Fruit fly (Drosophila melanogaster) ovary, adult (tissue): ENCODE data around the gene CG3294.
A peak's percentile ranks its signal among the peaks of the same experiment; 100 is the strongest.

ENCODE experiments used
- CG17801 ChIP-seq: fragments of 200-800 bp; optimal IDR thresholded peaks from 2 replicates; lab custom pipeline; 2019; ENCODE audit warnings: missing biosample characterization, mild to moderate bottlenecking, missing genetic modification characterization, moderate library complexity; ENCODE audit not compliant: partially characterized antibody

The CG3294 gene

DNA sequence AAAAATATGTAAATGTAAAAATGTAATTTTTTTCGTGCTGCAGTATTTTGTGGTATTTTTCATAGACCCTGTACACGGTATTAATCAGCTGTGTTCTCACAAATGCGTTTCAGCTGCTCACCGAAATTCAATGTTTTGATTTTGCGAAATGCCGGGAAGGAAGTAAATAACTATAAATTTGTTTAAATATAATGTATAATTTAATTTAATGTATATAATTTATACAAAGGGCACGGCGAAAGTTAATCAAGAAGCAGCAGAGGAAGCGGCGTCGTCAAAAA, at the start of gene CG3294:
Gene CG3294, plus strand, starts transcription at position 26 of the 281 bp plus-strand sequence.
- TF ChIP-seq CG17801 (GFP tag; lab: Kevin White, UChicago) = no peak

DNA sequence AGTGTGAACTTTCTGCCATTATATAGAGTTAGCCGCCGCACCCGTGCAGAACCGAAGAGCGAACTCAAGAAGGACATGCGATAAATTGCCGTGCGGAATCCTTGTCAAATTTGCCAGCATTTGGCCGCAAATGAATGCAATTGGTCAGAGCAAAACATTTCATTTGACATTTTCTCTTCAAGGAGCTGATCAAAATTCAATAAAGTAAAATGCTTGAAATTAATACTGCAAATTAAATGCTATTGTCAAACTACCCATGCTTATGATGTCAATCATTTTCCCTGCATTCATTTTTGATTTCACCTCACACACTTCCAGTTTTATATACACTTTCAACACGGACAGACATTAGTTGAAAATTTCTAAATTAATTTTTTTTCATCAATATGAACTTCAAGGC, 31.8 kb upstream of the CG3294 start, which contains the start of gene CG42523:
Gene CG42523, plus strand, starts transcription at position 301 of the 400 bp plus-strand sequence.
- no peak for TF ChIP-seq CG17801 (GFP tag; lab: Kevin White, UChicago)

DNA sequence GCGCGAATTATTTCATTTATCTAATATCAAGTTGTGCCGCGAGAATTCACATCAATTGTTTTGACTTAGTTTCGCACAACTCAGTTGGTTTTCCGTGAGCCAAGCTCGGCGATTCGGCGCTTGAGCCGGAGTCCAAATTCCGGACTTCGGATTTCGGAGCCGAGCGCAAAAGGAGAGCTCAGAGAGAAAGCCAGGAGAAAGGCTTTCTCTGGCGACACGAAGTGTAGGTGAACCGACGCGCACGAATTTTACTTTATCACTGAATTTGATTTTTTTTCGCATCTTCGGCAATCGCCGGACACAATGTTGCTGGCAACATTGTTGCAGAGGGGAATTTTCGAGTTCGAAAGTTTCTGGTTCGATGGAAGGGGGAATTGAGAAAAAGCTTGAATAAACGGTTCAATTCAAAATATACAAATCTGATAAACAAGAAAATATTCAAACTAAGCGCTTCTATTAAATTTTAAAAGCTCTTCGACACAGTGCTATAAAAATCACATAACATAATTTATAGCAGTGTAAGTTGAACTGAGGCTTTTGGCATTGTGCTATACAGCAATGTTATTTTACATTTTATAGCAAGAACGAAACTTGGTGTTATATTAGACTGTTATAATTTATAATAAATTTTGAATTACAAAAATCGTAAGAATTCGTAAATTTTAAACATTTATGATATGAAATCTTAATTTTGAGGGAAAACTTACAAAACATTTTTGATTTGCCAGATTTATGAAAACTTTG, 397 bp upstream of the CG3294 start, which contains the start of gene fipi:
Gene fipi, minus strand, starts transcription at position 265 of the 744 bp plus-strand sequence.
- TF ChIP-seq CG17801 (GFP tag; lab: Kevin White, UChicago) = no peak

DNA sequence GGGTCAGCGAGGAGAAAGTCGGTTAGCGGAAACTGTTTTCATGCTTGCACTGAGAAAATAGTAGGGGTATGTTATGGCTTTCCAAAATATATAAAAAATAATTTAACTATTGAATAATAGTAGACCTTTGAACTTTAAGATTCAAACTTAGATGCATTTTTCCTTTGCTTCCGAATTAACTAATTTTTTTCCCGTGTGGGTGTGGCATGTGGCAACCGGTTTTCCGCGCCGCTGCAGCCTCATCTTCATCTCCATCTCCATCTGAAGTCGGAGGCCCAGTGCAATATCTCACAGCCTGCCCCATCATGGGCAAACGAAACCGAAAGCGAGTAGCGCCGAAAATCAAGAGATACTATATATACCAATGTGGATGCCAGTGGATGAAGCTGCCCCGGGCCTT, 3.3 kb downstream of the CG3294 start:
- TF ChIP-seq CG17801 (GFP tag; lab: Kevin White, UChicago) = no peak

DNA sequence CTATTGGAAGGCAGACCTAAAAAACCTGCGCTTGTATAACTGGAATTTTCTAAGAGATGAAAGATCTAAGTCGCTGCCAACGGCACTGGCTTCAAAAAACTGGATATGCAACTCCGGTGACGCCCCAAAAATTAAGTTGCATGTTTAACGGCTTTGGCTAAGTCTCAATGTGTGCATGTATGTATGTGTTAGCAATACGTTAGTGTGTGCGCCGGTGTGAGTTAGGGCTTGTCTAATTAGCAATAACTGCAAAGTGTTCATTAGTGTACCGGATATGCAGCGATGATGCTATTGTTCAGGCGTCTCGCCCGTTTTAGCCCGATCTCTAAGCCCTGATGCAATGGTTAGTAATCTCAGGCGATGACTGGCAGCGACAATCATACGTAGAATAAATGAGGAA, 4.5 kb downstream of the CG3294 start:
- TF ChIP-seq CG17801 (GFP tag; lab: Kevin White, UChicago) = no peak

DNA sequence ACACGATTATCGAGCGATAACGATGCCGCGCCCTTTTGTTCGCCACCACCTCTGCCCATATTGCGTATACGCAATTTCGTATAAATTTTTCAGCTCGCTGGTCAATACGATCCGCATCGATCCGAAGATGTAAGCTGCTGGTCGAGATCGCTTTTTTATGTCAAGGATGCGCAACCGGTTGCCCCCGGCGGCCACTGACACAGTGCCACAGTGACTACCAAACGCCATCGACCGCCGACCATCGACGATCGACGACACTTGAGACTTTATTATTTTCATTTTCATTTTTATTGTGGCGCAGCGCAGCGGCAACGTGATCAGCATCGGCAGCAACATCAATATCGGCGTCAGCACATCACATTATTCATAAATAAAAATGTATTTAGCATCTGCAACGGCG, 5.7 kb downstream of the CG3294 start:
- no peak for TF ChIP-seq CG17801 (GFP tag; lab: Kevin White, UChicago)

DNA sequence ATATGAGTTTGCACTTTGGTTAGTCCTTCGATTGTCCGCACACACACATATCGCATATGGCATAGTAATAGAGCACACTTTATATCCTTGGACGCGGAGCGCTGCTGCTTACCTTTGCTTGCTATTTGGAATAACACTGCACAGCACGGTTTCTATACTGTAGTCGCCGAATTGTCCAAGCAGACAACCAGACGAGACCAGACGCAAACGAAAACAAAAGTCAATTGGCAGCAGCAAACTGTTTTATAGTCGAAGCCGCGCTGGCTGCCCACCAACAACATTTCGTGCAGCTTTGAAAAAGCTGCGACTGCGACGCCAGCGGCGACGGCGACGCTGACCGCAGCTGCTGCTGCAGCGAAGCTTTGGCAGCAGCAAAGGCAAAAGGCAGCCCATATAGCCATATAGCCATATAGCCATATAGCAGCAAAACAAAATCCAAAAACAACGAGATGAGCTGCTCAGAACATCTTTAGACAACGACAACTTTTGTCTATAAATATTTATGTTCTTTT, 7.4 kb downstream of the CG3294 start, which contains the start of gene slf:
Gene slf, minus strand, starts transcription at position 219 of the 512 bp plus-strand sequence.
- no peak for TF ChIP-seq CG17801 (GFP tag; lab: Kevin White, UChicago)

DNA sequence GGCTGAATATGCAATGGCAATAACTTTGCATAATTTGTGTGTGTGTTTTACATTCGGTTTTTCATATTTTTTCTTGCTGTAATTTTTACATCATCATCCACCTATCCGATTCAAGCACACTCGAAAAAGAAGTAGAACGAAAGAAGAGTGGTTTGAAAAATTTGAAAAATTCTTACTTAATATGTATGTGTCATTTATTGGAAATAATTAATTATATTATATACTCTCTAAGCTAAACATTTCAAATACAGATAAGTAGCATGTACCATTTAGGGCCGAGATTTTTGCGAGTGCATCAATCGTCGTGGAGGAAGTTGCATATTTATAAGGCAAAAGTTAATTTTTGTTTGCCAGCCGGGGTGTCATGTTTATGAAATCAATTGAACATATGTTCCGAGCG, 11.8 kb downstream of the CG3294 start:
- TF ChIP-seq CG17801 (GFP tag; lab: Kevin White, UChicago) = no peak

DNA sequence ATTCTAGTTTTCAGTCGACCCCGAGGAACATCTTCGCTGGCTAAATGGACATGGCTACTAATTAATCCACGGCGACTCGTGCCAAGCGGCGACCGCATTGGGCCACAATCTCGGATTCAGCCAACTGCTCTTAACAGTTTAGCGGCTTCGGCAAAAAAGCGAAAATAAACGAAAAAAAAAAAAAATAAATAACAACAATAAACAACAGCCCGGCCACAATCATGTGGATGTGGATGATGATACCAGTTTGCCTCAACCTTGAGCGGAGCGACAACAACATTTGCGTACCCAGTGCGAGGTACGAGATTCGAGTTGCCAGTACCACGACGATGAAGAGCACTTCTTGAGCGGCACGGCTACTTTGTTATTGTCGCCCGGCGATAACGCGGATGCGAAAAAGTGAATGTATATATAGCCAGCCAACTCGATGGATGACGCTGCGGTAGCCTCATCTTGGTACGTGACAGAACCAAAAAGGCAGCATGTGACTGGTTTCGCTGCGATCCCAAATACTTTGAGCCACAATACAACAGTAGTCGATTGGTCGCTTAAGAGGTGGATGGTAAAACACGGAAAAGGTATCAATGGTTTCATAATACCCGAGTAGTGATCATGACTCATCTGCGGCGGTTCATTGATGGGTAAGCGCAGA, 13.7 kb downstream of the CG3294 start:
- TF ChIP-seq CG17801 (GFP tag; lab: Kevin White, UChicago) = no peak

DNA sequence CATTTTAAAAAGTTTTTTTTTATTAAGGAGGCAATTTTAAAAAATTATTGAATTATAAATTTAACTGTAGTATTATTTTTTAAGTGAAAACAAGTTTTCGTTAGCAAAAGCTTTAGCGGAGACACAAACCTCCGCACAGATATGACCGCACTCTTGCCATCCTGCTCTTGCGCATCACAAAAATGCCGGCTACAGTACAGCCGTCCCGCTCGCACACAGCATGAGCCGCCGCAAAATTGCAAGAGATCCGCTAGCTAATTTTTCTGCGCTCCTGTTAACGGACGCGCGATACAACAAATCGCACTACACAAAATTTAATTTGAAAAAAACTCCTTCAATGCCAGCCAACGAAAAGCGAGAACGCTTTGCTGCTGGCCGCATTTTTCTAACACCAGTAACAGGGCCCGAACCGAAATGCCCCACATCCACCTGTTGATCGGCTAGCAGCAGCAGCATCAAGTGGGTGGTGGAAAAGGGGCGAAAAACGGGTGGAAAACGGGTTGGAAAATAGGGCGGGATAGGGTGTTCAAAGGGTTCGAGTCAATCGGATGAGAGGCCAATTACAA, 15.8 kb downstream of the CG3294 start:
- peak; percentile 62 for TF ChIP-seq CG17801 (GFP tag; lab: Kevin White, UChicago)

DNA sequence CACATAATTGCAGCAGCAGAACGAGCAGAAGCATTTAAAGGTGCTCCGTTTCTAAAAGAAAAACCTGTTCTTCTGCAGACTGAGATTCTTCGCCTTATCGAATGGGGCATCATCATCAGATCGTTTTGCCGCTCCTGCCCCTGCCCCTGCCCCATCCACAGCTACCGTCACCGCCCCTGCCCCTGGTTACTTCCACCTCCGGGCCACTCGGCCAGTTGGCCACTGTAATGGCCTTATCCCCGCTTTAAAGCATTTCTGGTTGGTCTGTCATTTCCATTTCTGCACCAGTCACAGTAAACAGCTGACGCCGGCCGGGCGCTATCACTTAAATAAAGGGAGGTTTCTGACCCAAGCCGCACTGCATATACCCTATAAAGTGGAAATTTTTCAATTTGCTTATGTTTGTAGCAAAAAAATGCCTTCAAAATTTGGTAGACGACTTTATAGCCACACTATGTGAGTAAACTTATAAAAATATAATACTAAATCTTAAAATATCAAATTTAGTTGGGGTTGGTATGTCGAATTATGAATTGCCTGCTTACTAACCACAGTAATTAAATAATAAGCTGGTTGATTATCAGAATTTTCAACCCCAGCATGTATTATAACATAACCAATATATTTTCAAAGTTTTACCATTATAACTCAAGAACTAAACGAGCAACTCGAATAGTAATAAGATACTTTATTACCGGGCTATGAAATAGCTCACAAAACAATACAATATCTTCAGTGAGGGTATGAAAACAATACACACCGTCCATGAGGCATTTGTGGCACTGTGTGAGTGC, 16.5 kb downstream of the CG3294 start:
- TF ChIP-seq CG17801 (GFP tag; lab: Kevin White, UChicago) = no peak

DNA sequence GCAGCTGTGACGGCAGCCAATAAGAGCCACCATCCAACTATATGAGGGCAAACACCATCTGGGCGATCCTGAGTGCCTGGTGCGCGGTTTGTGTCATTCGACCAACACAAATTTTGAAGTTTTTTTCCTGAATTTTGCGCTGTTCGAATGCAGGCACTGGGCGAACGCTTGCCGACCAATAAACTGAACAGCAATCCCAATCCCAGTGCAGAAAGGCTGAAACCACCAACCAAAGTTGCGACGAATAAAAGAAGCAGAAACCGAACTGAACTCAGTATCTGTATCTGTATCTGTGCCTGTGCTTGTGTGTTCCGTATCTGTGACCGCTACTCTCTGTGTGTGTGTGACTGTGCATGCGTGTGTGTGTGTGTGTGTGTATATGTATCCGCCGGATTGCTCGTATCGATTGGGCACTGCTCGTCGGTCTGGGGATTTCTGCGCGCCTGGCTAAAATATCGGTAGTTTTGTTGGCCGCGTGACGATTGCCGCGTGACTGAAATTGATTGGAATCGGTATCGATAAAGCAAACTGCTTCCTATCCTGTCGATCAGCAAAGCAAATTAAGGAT, 17.2 kb downstream of the CG3294 start:
- no peak for TF ChIP-seq CG17801 (GFP tag; lab: Kevin White, UChicago)

DNA sequence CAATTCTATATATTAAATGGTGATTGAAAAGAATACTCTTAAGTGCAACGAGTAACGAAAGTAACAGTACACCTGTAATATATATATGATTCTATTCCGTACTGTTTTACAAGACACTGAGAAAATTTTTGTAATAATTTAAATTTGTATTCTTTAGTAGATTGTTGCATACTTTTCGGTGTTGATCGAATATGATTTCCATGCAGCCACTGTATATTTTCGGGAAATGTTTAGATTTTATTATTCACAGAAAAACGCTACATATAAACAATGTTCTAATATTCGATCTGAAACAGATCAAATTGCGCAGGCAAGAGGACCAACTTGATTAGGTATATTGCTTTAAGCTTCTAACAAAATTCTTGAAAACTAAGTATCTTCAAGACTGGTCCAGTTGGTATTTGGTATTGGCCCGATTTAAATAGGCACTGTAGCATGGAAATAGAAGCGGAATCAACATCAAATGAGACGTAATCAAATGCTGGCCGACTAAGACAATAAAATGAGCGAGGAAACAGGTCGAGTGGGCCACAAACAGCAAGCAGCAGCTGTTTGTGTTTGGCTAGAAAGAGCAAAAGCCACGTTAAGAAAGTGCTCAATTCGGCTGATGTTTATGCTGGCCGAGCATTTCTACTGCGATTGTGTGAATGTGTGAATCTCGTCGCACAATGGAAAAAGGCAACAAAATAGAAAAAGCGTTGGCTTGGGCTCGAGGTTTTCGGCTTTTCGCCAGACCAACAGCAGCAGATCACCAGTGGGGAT, 18.1 kb downstream of the CG3294 start, which contains the start of gene CG15629:
Gene CG15629, plus strand, starts transcription at position 749 of the 762 bp plus-strand sequence.
- no peak for TF ChIP-seq CG17801 (GFP tag; lab: Kevin White, UChicago)

DNA sequence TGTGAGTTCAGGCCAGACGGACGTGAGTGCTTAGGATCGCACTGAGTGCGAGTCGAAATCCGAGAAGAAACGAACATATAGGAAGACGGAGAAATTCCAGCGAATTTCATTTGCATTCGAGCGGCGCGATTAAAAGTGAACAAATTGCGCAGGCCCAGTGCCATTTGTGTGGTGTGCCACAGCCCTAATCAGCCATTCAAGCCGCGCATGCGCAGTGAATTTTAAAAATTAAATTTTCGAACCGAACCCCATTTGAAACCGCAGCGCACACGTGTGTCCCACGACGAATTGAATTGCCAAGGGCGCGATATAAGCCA, 18.6 kb downstream of the CG3294 start:
- no peak for TF ChIP-seq CG17801 (GFP tag; lab: Kevin White, UChicago)
